Worm (Caenorhabditis elegans): ENCODE data around the gene T06E4.21.

T06E4.21 gene

ce11 chrV:9677977-9678376, 26.6 kb downstream of the T06E4.21 start, which contains the start of gene cthd-1:
TSS of gene cthd-1 (plus strand) at chrV:9678277.
- TF ChIP-seq pros-1 (tag; optimal IDR thresholded peaks at IDR 0.05) (no peak), ceh-19 (GFP tag; optimal IDR thresholded peaks at IDR 0.05) (no peak), hlh-8 (tag; optimal IDR thresholded peaks at IDR 0.05) (no peak), pqm-1 (tag; optimal IDR thresholded peaks at IDR 0.05) (no peak), ceh-18 (tag; optimal IDR thresholded peaks at IDR 0.05) (no peak), sox-4 (tag; optimal IDR thresholded peaks at IDR 0.05) (no peak), ceh-30 (tag; optimal IDR thresholded peaks at IDR 0.05) (no peak), madf-2 (tag; optimal IDR thresholded peaks at IDR 0.05) (no peak), ceh-45 (GFP tag; IDR thresholded peaks at IDR 0.05) (no peak), ets-4 (tag; optimal IDR thresholded peaks at IDR 0.05) (no peak), C38D4.7 (GFP tag; optimal IDR thresholded peaks at IDR 0.05) (no peak), Y22D7AL.16 (tag; optimal IDR thresholded peaks at IDR 0.05) (no peak), mec-3 (tag; optimal IDR thresholded peaks at IDR 0.05; ENCODE audit: borderline replicate concordance) (no peak), nhr-11 (tag; optimal IDR thresholded peaks at IDR 0.05) (no peak), zip-5 (tag; optimal IDR thresholded peaks at IDR 0.05) (no peak), nfya-1 (tag; optimal IDR thresholded peaks at IDR 0.05) (no peak)

ce11 chrV:9679166-9679565, 27.8 kb downstream of the T06E4.21 start, which contains the start of gene ZK287.9:
TSS of gene ZK287.9 (plus strand) at chrV:9679357.
- TF ChIP-seq ceh-14 (tag; optimal IDR thresholded peaks at IDR 0.05) = no peak
- TF ChIP-seq lim-6 (tag; optimal IDR thresholded peaks at IDR 0.05) = no peak
- TF ChIP-seq pag-3 (tag; optimal IDR thresholded peaks at IDR 0.05; ENCODE audit: borderline replicate concordance) = no peak
- no peak for TF ChIP-seq nhr-11 (tag; optimal IDR thresholded peaks at IDR 0.05)
- no peak for TF ChIP-seq tbx-2 (tag; optimal IDR thresholded peaks at IDR 0.05)
- no peak for TF ChIP-seq nhr-232 (tag; optimal IDR thresholded peaks at IDR 0.05)

ce11 chrV:9680260-9680659, 28.9 kb downstream of the T06E4.21 start:
- TF ChIP-seq ahr-1 (tag; optimal IDR thresholded peaks at IDR 0.05) (no peak), che-1 (tag; optimal IDR thresholded peaks at IDR 0.05) (no peak), ztf-16 (tag; optimal IDR thresholded peaks at IDR 0.05) (no peak), ceh-9 (tag; optimal IDR thresholded peaks at IDR 0.05) (no peak), npax-4 (tag; optimal IDR thresholded peaks at IDR 0.05) (no peak), tbx-2 (tag; optimal IDR thresholded peaks at IDR 0.05) (no peak)

- TF ChIP-seq pax-1 (tag; optimal IDR thresholded peaks at IDR 0.05) (no peak), unc-86 (tag; optimal IDR thresholded peaks at IDR 0.05) (no peak), rnt-1 (tag; optimal IDR thresholded peaks at IDR 0.05) (no peak), tbx-2 (tag; optimal IDR thresholded peaks at IDR 0.05) (no peak), unc-55 (GFP tag; optimal IDR thresholded peaks at IDR 0.05) (no peak), zip-5 (tag; optimal IDR thresholded peaks at IDR 0.05) (no peak), ets-4 (tag; optimal IDR thresholded peaks at IDR 0.05) (no peak), ceh-34 (tag; optimal IDR thresholded peaks at IDR 0.05) (no peak), sox-4 (tag; optimal IDR thresholded peaks at IDR 0.05) (no peak), madf-2 (tag; optimal IDR thresholded peaks at IDR 0.05) (no peak), ceh-45 (GFP tag; IDR thresholded peaks at IDR 0.05) (no peak), ttx-3 (tag; optimal IDR thresholded peaks at IDR 0.05) (no peak), dve-1 (tag; optimal IDR thresholded peaks at IDR 0.05) (no peak), dmd-4 (tag; optimal IDR thresholded peaks at IDR 0.05; ENCODE audit: borderline replicate concordance) (no peak), hlh-13 (GFP tag; optimal IDR thresholded peaks at IDR 0.05) (no peak), ceh-9 (tag; optimal IDR thresholded peaks at IDR 0.05) (no peak)
These were observed 34.2 kb downstream of the T06E4.21 start, which contains the start of gene ZK287.4 for ce11 chrV:9685559-9685958. TSS of gene ZK287.4 (minus strand) at chrV:9685659.

ce11 chrV:9689364-9689763, 38.0 kb downstream of the T06E4.21 start:
- no peak for TF ChIP-seq nfya-1 (tag; optimal IDR thresholded peaks at IDR 0.05)
- no peak for TF ChIP-seq ceh-14 (tag; optimal IDR thresholded peaks at IDR 0.05)
- TF ChIP-seq ceh-34 (tag; optimal IDR thresholded peaks at IDR 0.05) = no peak
- no peak for TF ChIP-seq lin-11 (tag; optimal IDR thresholded peaks at IDR 0.05)
- no peak for TF ChIP-seq elt-4 (tag; optimal IDR thresholded peaks at IDR 0.05)
- no peak for TF ChIP-seq ceh-2 (tag; optimal IDR thresholded peaks at IDR 0.05)
- TF ChIP-seq sox-4 (tag; optimal IDR thresholded peaks at IDR 0.05) = no peak
- no peak for TF ChIP-seq hlh-8 (tag; optimal IDR thresholded peaks at IDR 0.05)
- TF ChIP-seq tbx-7 (tag; optimal IDR thresholded peaks at IDR 0.05) = no peak
- TF ChIP-seq ceh-30 (tag; optimal IDR thresholded peaks at IDR 0.05) = no peak
- TF ChIP-seq pros-1 (tag; optimal IDR thresholded peaks at IDR 0.05) = no peak
- TF ChIP-seq Y22D7AL.16 (tag; optimal IDR thresholded peaks at IDR 0.05) = no peak
- TF ChIP-seq pha-2 (tag; optimal IDR thresholded peaks at IDR 0.05) = no peak

Data from whole organism, late embryonic.